Fruit fly (Drosophila melanogaster) whole organism, pupa: ENCODE data around the gene Edem2.
A peak's percentile ranks its signal among the peaks of the same experiment; 100 is the strongest.

Experiments used
- CG10348 ChIP-seq: fragments of 200-800 bp; sonication (Bioruptor generic); IDR thresholded peaks from 2 replicates; pipeline ENCODE4 v1.3.6; 2022; ENCODE audit warnings: missing biosample characterization, missing genetic modification characterization
- CG12605 ChIP-seq: fragments of 200-800 bp; sonication (Bioruptor generic); IDR thresholded peaks from 2 replicates; pipeline ENCODE4 v1.3.6; 2022; ENCODE audit warnings: missing biosample characterization, missing genetic modification characterization
- CG13204 ChIP-seq: fragments of 200-800 bp; sonication (Bioruptor generic); optimal IDR thresholded peaks from 2 replicates; lab custom pipeline; 2018; ENCODE audit warnings: missing biosample characterization, mild to moderate bottlenecking, missing genetic modification characterization, moderate library complexity
- CG14655 ChIP-seq: fragments of 200-800 bp; sonication (Bioruptor generic); optimal IDR thresholded peaks from 3 replicates; lab custom pipeline; 2017; ENCODE audit warnings: mild to moderate bottlenecking, missing biosample characterization, missing genetic modification reagents, missing genetic modification characterization
- CG15710 ChIP-seq: fragments of 200-800 bp; sonication (Bioruptor generic); optimal IDR thresholded peaks from 2 replicates; lab custom pipeline; 2018; ENCODE audit warnings: missing biosample characterization, mild to moderate bottlenecking, missing genetic modification characterization, moderate library complexity
- CG17806 ChIP-seq: fragments of 200-800 bp; sonication (Bioruptor generic); optimal IDR thresholded peaks from 2 replicates; lab custom pipeline; 2018; ENCODE audit warnings: missing biosample characterization, mild to moderate bottlenecking, missing genetic modification characterization, moderate library complexity
- CG32121 ChIP-seq: fragments of 200-800 bp; sonication (Bioruptor generic); IDR thresholded peaks from 2 replicates; pipeline ENCODE4 v1.3.6; 2022; ENCODE audit warnings: missing biosample characterization, missing genetic modification characterization
- CG34367 ChIP-seq: fragments of 200-800 bp; sonication (Bioruptor generic); optimal IDR thresholded peaks from 2 replicates; lab custom pipeline; 2018; ENCODE audit warnings: missing biosample characterization, mild to moderate bottlenecking, missing genetic modification characterization
- CG4496 ChIP-seq: fragments of 200-800 bp; sonication (Bioruptor generic); IDR thresholded peaks from 3 replicates; pipeline ENCODE4 v1.3.6; 2022; ENCODE audit warnings: missing biosample characterization, missing genetic modification characterization
- CG8159 ChIP-seq: fragments of 200-800 bp; sonication (Bioruptor generic); optimal IDR thresholded peaks from 3 replicates; lab custom pipeline; 2018; ENCODE audit warnings: missing biosample characterization, mild to moderate bottlenecking, missing genetic modification characterization, moderate library complexity
- CG8301 ChIP-seq: fragments of 200-800 bp; sonication (Bioruptor generic); optimal IDR thresholded peaks from 2 replicates; lab custom pipeline; 2018; ENCODE audit warnings: missing biosample characterization, mild to moderate bottlenecking, missing genetic modification characterization
- CG9948 ChIP-seq: fragments of 200-800 bp; sonication (Bioruptor generic); optimal IDR thresholded peaks from 2 replicates; lab custom pipeline; 2018; ENCODE audit warnings: missing biosample characterization, mild to moderate bottlenecking, missing genetic modification characterization, moderate library complexity
- D1 ChIP-seq: fragments of 200-800 bp; sonication (Bioruptor generic); optimal IDR thresholded peaks from 2 replicates; lab custom pipeline; 2018; ENCODE audit warnings: missing biosample characterization, mild to moderate bottlenecking, missing genetic modification characterization, moderate library complexity
- EcR ChIP-seq: fragments of 200-800 bp; sonication (Bioruptor generic); optimal IDR thresholded peaks from 3 replicates; lab custom pipeline; 2019; ENCODE audit warnings: missing biosample characterization, missing genetic modification characterization, mild to moderate bottlenecking, moderate library complexity, missing genetic modification reagents
- Ets98B ChIP-seq: fragments of 200-800 bp; sonication (Bioruptor generic); IDR thresholded peaks from 2 replicates; pipeline ENCODE4 v1.3.6; 2022; ENCODE audit warnings: missing biosample characterization, missing genetic modification characterization
- Pif1A ChIP-seq: fragments of 200-800 bp; sonication (Bioruptor generic); optimal IDR thresholded peaks from 3 replicates; lab custom pipeline; 2016; ENCODE audit warnings: missing biosample characterization, missing genetic modification characterization
- Pif1B ChIP-seq: fragments of 200-800 bp; sonication (Bioruptor generic); optimal IDR thresholded peaks from 3 replicates; lab custom pipeline; 2016; ENCODE audit warnings: missing biosample characterization, missing genetic modification characterization
- Snoo ChIP-seq: fragments of 200-800 bp; sonication (Bioruptor generic); optimal IDR thresholded peaks from 3 replicates; lab custom pipeline; 2017; ENCODE audit warnings: missing biosample characterization, mild to moderate bottlenecking, missing genetic modification characterization, inconsistent platforms
- fd96Ca ChIP-seq: fragments of 200-800 bp; sonication (Bioruptor generic); IDR thresholded peaks from 3 replicates; pipeline ENCODE4 v1.3.6; 2022; ENCODE audit warnings: missing biosample characterization, missing genetic modification characterization
- gl ChIP-seq: fragments of 200-800 bp; sonication (Bioruptor generic); optimal IDR thresholded peaks from 2 replicates; lab custom pipeline; 2018; ENCODE audit warnings: missing biosample characterization, mild to moderate bottlenecking, missing genetic modification characterization
- rn ChIP-seq: fragments of 200-800 bp; sonication (Bioruptor generic); IDR thresholded peaks from 2 replicates; pipeline ENCODE4 v1.3.6; 2022; ENCODE audit warnings: missing biosample characterization, missing genetic modification characterization

Edem2 gene

DNA sequence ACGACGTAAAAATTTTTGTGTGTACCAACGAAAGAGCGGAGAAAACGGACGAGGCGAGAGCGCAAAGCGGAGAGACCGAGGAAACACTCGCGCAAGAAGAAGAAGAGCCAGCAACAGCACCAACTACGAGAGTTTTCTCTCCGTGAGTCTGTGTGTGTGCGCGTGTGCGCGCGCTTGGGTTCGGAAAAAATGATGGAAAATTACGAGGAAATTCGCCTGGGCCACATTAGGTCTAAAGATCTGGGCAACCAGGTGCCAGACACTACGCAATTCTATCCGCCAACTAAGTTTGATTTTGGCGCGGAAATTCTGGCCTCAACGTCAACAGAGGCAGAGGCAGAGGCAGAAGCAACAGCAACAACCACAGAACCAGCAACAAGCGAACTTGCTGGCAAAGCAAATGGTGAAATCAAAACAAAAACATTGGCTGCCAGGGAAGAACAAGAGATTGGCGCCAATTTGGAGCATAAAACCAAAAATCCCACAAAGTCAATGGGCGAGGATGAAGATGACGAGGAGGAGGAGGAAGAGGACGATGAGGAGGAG lies 26.1 kb upstream of the Edem2 start, which contains the start of gene DnaJ-H:
Gene DnaJ-H (minus strand): TSS at position 271 of the 546 bp plus-strand sequence.
- TF ChIP-seq CG10348 (GFP tag; lab: Robert Waterston, UW) = no peak
- TF ChIP-seq CG9948 (tag; lab: Kevin White, UChicago) = no peak
- TF ChIP-seq D1 (tag; lab: Kevin White, UChicago) = no peak
- no peak for TF ChIP-seq EcR (GFP tag; lab: Kevin White, UChicago)
- peak; percentile 17; the same call in 1 of the 2 replicates for TF ChIP-seq CG12605 (GFP tag; lab: Robert Waterston, UW)
- TF ChIP-seq CG4496 = no peak; the same call in 2 of the 3 replicates

dm6 chr2L:13176123-13176522 lies 15.9 kb upstream of the Edem2 start, which contains the start of gene CG43925:
Gene CG43925 (plus strand): TSS chr2L:13176423.
- no peak for TF ChIP-seq CG10348 (GFP tag; lab: Robert Waterston, UW)
- TF ChIP-seq EcR (GFP tag; lab: Kevin White, UChicago) = no peak
- TF ChIP-seq CG32121 = no peak
- TF ChIP-seq CG9948 (tag; lab: Kevin White, UChicago) = no peak
- TF ChIP-seq CG8159 (tag; lab: Kevin White, UChicago) = no peak
- TF ChIP-seq Pif1B = no peak
- no peak for TF ChIP-seq Ets98B (GFP tag; lab: Robert Waterston, UW)
- TF ChIP-seq D1 (tag; lab: Kevin White, UChicago) = no peak
- TF ChIP-seq Snoo (tag; lab: Kevin White, UChicago) = no peak
- TF ChIP-seq CG34367 (tag; lab: Kevin White, UChicago) = no peak
- no peak for TF ChIP-seq gl
- no peak for TF ChIP-seq CG13204 (GFP tag; lab: Kevin White, UChicago)
- TF ChIP-seq fd96Ca (GFP tag; lab: Robert Waterston, UW) = no peak
- no peak for TF ChIP-seq CG14655 (GFP tag; lab: Kevin White, UChicago)

DNA sequence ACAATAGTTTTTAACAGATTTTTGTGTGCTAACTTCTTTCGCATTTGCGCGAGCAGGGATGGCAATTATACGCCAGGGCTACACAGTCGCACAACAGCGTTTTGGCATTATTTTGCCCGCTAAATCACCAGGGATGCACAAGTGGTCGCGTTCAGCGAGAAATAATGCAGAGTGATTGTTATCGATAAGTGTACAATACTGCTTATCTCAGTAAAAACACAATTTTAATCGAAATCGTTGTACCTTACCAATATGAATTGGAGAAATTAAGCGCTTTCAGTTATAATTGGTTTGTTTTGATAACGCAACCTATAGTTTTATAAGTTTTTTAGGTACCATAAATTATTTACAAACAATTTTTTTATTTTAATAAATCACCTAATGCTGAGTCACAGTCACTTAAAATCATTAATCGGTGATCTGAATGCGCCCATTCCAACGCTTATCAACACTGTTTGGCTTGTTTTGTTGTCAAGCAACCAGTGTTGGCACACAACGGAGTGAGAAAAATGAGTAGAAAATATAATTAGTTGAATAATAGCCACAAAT lies 15.2 kb upstream of the Edem2 start, which contains the start of the genes Sfmbt and CG5439:
Gene Sfmbt (minus strand): TSS at position 85 of the 549 bp plus-strand sequence.
Gene CG5439 (plus strand): TSS at position 450 of the 549 bp plus-strand sequence.
- TF ChIP-seq EcR (GFP tag; lab: Kevin White, UChicago) (no peak), Ets98B (GFP tag; lab: Robert Waterston, UW) (no peak), CG14655 (GFP tag; lab: Kevin White, UChicago) (no peak), CG32121 (0 out of 2 replicates have a peak, but pooled peaks have one; percentile 23), rn (GFP tag; lab: Robert Waterston, UW) (peak; percentile 39), D1 (tag; lab: Kevin White, UChicago) (no peak), CG4496 (peak; percentile 43; the same call in 1 of the 3 replicates), fd96Ca (GFP tag; lab: Robert Waterston, UW) (peak; percentile 66; the same call in 2 of the 3 replicates), CG34367 (tag; lab: Kevin White, UChicago) (peak; percentile 8), CG15710 (tag; lab: Kevin White, UChicago) (peak; percentile 68), CG8301 (tag; lab: Kevin White, UChicago) (no peak), Pif1A (GFP tag; lab: Kevin White, UChicago) (no peak), CG9948 (tag; lab: Kevin White, UChicago) (peak; percentile 51), CG8159 (tag; lab: Kevin White, UChicago) (peak; percentile 62), Pif1B (no peak), CG17806 (tag; lab: Kevin White, UChicago) (peak; percentile 53), gl (no peak), CG13204 (GFP tag; lab: Kevin White, UChicago) (no peak), CG12605 (GFP tag; lab: Robert Waterston, UW) (no peak), CG10348 (GFP tag; lab: Robert Waterston, UW) (no peak), Snoo (tag; lab: Kevin White, UChicago) (peak; percentile 71)

DNA sequence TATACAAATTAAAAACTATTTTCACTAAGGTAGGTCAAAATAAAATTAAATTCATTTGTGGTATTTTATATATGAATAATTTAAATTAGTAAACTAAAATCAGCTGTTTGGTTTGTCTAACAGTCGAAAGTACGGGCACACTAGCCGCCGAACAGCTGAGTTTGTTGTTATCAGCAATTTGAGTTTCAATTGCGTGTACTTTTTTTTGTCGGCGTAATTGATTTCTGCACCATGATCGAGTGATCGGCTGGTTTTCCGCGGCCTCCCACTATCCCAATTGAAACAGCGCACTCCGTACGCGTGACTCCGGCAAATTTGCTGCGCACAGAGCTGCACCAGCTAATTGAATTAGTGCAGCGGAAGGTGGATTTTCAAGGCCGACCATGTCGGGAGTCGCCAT lies 12.9 kb upstream of the Edem2 start, which contains the start of gene Alg7:
Gene Alg7 (plus strand): TSS at position 153 of the 400 bp plus-strand sequence.
- no peak for TF ChIP-seq CG14655 (GFP tag; lab: Kevin White, UChicago)
- TF ChIP-seq CG34367 (tag; lab: Kevin White, UChicago) = no peak
- no peak for TF ChIP-seq CG13204 (GFP tag; lab: Kevin White, UChicago)
- TF ChIP-seq CG8301 (tag; lab: Kevin White, UChicago) = no peak
- TF ChIP-seq CG17806 (tag; lab: Kevin White, UChicago) = no peak
- no peak for TF ChIP-seq CG32121
- TF ChIP-seq CG4496 = no peak
- TF ChIP-seq CG10348 (GFP tag; lab: Robert Waterston, UW) = no peak
- no peak for TF ChIP-seq CG15710 (tag; lab: Kevin White, UChicago)
- TF ChIP-seq CG8159 (tag; lab: Kevin White, UChicago) = no peak

DNA sequence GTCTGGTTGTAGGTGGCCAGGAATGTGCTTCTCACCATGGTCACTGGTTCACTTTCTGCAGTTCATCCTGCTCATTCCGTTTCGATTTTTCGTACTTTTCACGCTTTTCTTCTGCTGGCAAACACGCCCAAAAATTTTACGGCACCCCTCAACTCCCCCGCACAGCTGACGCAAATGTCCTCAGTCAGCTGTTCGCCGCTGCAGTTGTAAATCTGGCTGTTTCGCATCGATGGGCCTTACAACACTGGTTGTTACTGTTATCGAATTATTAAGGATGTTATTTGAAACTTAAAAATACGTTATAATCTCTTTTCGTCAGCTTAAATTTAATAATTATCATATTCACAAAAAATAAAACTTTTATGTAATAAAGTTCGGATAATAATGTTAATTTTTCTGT lies 9.6 kb upstream of the Edem2 start, which contains the start of gene Mgat3:
Gene Mgat3 (minus strand): TSS at position 182 of the 400 bp plus-strand sequence.
- TF ChIP-seq gl = no peak

DNA sequence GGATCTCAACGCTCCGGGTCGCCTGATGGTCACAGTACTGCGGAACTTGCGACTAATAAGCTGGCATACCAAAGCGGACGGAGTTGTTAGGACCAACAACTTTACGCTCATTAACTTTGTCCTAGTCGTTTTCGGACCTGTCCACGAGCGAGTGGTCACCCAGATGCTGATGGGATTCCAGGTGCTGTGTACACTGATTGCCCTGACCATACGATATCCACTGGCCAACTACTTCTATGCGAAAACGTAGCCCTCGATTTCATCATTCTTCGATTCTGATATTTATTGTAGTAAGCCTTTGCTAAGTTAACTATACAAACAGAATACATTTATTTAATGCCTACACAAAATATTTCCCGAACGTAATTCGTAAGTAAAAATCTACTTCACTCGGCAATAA lies 8.9 kb upstream of the Edem2 start, which contains the start of gene Rsph1:
Gene Rsph1 (plus strand): TSS at position 301 of the 400 bp plus-strand sequence.
- no peak for TF ChIP-seq CG12605 (GFP tag; lab: Robert Waterston, UW)
- no peak for TF ChIP-seq D1 (tag; lab: Kevin White, UChicago)
- TF ChIP-seq Snoo (tag; lab: Kevin White, UChicago) = no peak
- no peak for TF ChIP-seq CG32121
- TF ChIP-seq CG8301 (tag; lab: Kevin White, UChicago) = no peak
- no peak for TF ChIP-seq Pif1A (GFP tag; lab: Kevin White, UChicago)
- TF ChIP-seq CG14655 (GFP tag; lab: Kevin White, UChicago) = no peak
- no peak for TF ChIP-seq CG17806 (tag; lab: Kevin White, UChicago)
- no peak for TF ChIP-seq CG8159 (tag; lab: Kevin White, UChicago)
- TF ChIP-seq CG4496 = no peak
- TF ChIP-seq CG15710 (tag; lab: Kevin White, UChicago) = no peak
- no peak for TF ChIP-seq Pif1B
- TF ChIP-seq EcR (GFP tag; lab: Kevin White, UChicago) = no peak
- no peak for TF ChIP-seq CG10348 (GFP tag; lab: Robert Waterston, UW)
- TF ChIP-seq gl = no peak
- no peak for TF ChIP-seq CG9948 (tag; lab: Kevin White, UChicago)
